Worm (Caenorhabditis elegans) whole organism, late embryonic: ENCODE measurements around the gene col-165.

ENCODE experiments used
- C08G9.2 ChIP-seq: sonication (generic microtip); optimal IDR thresholded peaks from 2 replicates; lab custom pipeline; 2016; ENCODE audit warnings: mild to moderate bottlenecking, missing genetic modification characterization, moderate library complexity, missing compliant biosample characterization
- C38D4.7 ChIP-seq: fragments of 200-800 bp; sonication (Bioruptor generic); optimal IDR thresholded peaks from 2 replicates; lab custom pipeline; 2018; ENCODE audit warnings: mild to moderate bottlenecking, missing genetic modification characterization, moderate library complexity, missing compliant biosample characterization
- F13H6.1 ChIP-seq: sonication (generic microtip); optimal IDR thresholded peaks from 2 replicates; lab custom pipeline; 2016; ENCODE audit warnings: missing genetic modification characterization, missing compliant biosample characterization
- K02D7.2 ChIP-seq: sonication (generic microtip); optimal IDR thresholded peaks from 2 replicates; lab custom pipeline; 2017; ENCODE audit warnings: mild to moderate bottlenecking, missing genetic modification characterization, missing compliant biosample characterization
- K09A11.1 ChIP-seq: sonication (generic microtip); optimal IDR thresholded peaks from 2 replicates; lab custom pipeline; 2017; ENCODE audit warnings: antibody characterized with exemption, mild to moderate bottlenecking, missing genetic modification characterization, missing compliant biosample characterization; ENCODE audit not compliant: insufficient read depth
- T23F11.4 ChIP-seq: fragments of 200-800 bp; sonication (Bioruptor generic); optimal IDR thresholded peaks from 2 replicates; lab custom pipeline; 2018; ENCODE audit warnings: mild to moderate bottlenecking, missing genetic modification characterization, missing compliant biosample characterization
- Y22D7AL.16 ChIP-seq: sonication (generic microtip); optimal IDR thresholded peaks from 2 replicates; lab custom pipeline; 2016; ENCODE audit warnings: missing genetic modification characterization, missing compliant biosample characterization
- ahr-1 ChIP-seq: sonication (generic microtip); optimal IDR thresholded peaks from 2 replicates; lab custom pipeline; 2016; ENCODE audit warnings: missing genetic modification characterization, missing compliant biosample characterization
- ceh-2 ChIP-seq: sonication (generic microtip); optimal IDR thresholded peaks from 2 replicates; lab custom pipeline; 2016; ENCODE audit warnings: missing genotype, missing genetic modification characterization, missing compliant biosample characterization
- ceh-22 ChIP-seq: sonication (generic microtip); optimal IDR thresholded peaks from 2 replicates; lab custom pipeline; 2017; ENCODE audit warnings: missing biosample characterization, missing genetic modification characterization
- ceh-31 ChIP-seq: sonication (generic microtip); optimal IDR thresholded peaks from 2 replicates; lab custom pipeline; 2016; ENCODE audit warnings: missing genetic modification characterization, missing compliant biosample characterization
- ceh-48 ChIP-seq: sonication (generic microtip); optimal IDR thresholded peaks from 2 replicates; lab custom pipeline; 2016; ENCODE audit warnings: missing genetic modification characterization, inconsistent platforms, missing compliant biosample characterization
- ceh-9 ChIP-seq: sonication (generic microtip); optimal IDR thresholded peaks from 2 replicates; lab custom pipeline; 2016; ENCODE audit warnings: mild to moderate bottlenecking, missing genetic modification characterization, inconsistent platforms, missing compliant biosample characterization
- che-1 ChIP-seq: sonication (generic microtip); optimal IDR thresholded peaks from 2 replicates; lab custom pipeline; 2016; ENCODE audit warnings: mild to moderate bottlenecking, missing genetic modification characterization, missing compliant biosample characterization
- elt-2 ChIP-seq: sonication (generic microtip); optimal IDR thresholded peaks from 2 replicates; lab custom pipeline; 2016; ENCODE audit warnings: missing genetic modification reagents, missing genetic modification characterization, missing compliant biosample characterization
- elt-4 ChIP-seq: sonication (generic microtip); optimal IDR thresholded peaks from 2 replicates; lab custom pipeline; 2016; ENCODE audit warnings: missing genetic modification characterization, missing compliant biosample characterization
- ets-4 ChIP-seq: sonication (generic microtip); optimal IDR thresholded peaks from 2 replicates; lab custom pipeline; 2016; ENCODE audit warnings: missing genetic modification characterization, missing compliant biosample characterization
- eyg-1 ChIP-seq: sonication (generic microtip); optimal IDR thresholded peaks from 2 replicates; lab custom pipeline; 2016; ENCODE audit warnings: missing genotype, missing genetic modification characterization, missing compliant biosample characterization
- fax-1 ChIP-seq: sonication (generic microtip); optimal IDR thresholded peaks from 2 replicates; lab custom pipeline; 2016; ENCODE audit warnings: missing genotype, missing genetic modification characterization, missing compliant biosample characterization
- fkh-10 ChIP-seq: fragments of 150-350 bp; optimal IDR thresholded peaks from 2 replicates; lab custom pipeline; 2014; ENCODE audit warnings: missing biosample characterization, missing genetic modification reagents, missing genetic modification characterization
- fkh-6 ChIP-seq: sonication (generic microtip); optimal IDR thresholded peaks from 2 replicates; lab custom pipeline; 2016; ENCODE audit warnings: missing genetic modification characterization, missing compliant biosample characterization
- gmeb-2 ChIP-seq: sonication (generic microtip); optimal IDR thresholded peaks from 2 replicates; lab custom pipeline; 2016; ENCODE audit warnings: missing genetic modification characterization, inconsistent platforms, missing compliant biosample characterization
- hlh-13 ChIP-seq: fragments of 200-800 bp; sonication (Bioruptor generic); optimal IDR thresholded peaks from 2 replicates; lab custom pipeline; 2018; ENCODE audit warnings: mild to moderate bottlenecking, missing genetic modification characterization, missing compliant biosample characterization
- hlh-15 ChIP-seq: sonication (generic microtip); optimal IDR thresholded peaks from 2 replicates; lab custom pipeline; 2016; ENCODE audit warnings: missing genetic modification characterization, missing compliant biosample characterization
- hlh-30 ChIP-seq: sonication (generic microtip); optimal IDR thresholded peaks from 2 replicates; lab custom pipeline; 2017; ENCODE audit warnings: antibody characterized with exemption, missing genetic modification characterization, missing compliant biosample characterization; ENCODE audit not compliant: insufficient read depth
- hlh-6 ChIP-seq: sonication (generic microtip); optimal IDR thresholded peaks from 2 replicates; lab custom pipeline; 2016; ENCODE audit warnings: missing genotype, missing genetic modification characterization, missing compliant biosample characterization
- hlh-8 ChIP-seq: sonication (generic microtip); optimal IDR thresholded peaks from 2 replicates; lab custom pipeline; 2016; ENCODE audit warnings: missing genotype, missing genetic modification characterization, missing compliant biosample characterization
- madf-2 ChIP-seq: sonication (generic microtip); optimal IDR thresholded peaks from 2 replicates; lab custom pipeline; 2017; ENCODE audit warnings: missing genetic modification characterization, missing compliant biosample characterization
- mec-3 ChIP-seq: sonication (generic microtip); optimal IDR thresholded peaks from 2 replicates; lab custom pipeline; 2016; ENCODE audit warnings: borderline replicate concordance, missing genetic modification characterization, missing compliant biosample characterization
- nhr-232 ChIP-seq: sonication (generic microtip); optimal IDR thresholded peaks from 2 replicates; lab custom pipeline; 2016; ENCODE audit warnings: missing genetic modification characterization, missing compliant biosample characterization
- npax-4 ChIP-seq: sonication (generic microtip); optimal IDR thresholded peaks from 2 replicates; lab custom pipeline; 2016; ENCODE audit warnings: missing genetic modification characterization, missing compliant biosample characterization
- pag-3 ChIP-seq: sonication (generic microtip); optimal IDR thresholded peaks from 2 replicates; lab custom pipeline; 2016; ENCODE audit warnings: missing compliant biosample characterization, missing genetic modification characterization, borderline replicate concordance
- pha-2 ChIP-seq: sonication (generic microtip); optimal IDR thresholded peaks from 2 replicates; lab custom pipeline; 2017; ENCODE audit warnings: mild to moderate bottlenecking, missing genetic modification characterization, missing compliant biosample characterization
- pros-1 ChIP-seq: fragments of 150-350 bp; optimal IDR thresholded peaks from 2 replicates; lab custom pipeline; 2014; ENCODE audit warnings: missing biosample characterization, missing genetic modification reagents, missing genetic modification characterization
- rnt-1 ChIP-seq: sonication (generic microtip); optimal IDR thresholded peaks from 2 replicates; lab custom pipeline; 2016; ENCODE audit warnings: missing genetic modification characterization, missing compliant biosample characterization
- sox-2 ChIP-seq: fragments of 200-800 bp; sonication (Bioruptor generic); IDR thresholded peaks from 2 replicates; pipeline ENCODE4 v1.3.6; 2022; ENCODE audit warnings: missing genetic modification reagents, missing genetic modification characterization, missing compliant biosample characterization
- syd-9 ChIP-seq: sonication (generic microtip); optimal IDR thresholded peaks from 2 replicates; lab custom pipeline; 2016; ENCODE audit warnings: mild to moderate bottlenecking, missing genetic modification characterization, moderate library complexity, missing compliant biosample characterization
- tbx-2 ChIP-seq: sonication (generic microtip); optimal IDR thresholded peaks from 2 replicates; lab custom pipeline; 2016; ENCODE audit warnings: missing genetic modification characterization, missing compliant biosample characterization
- tbx-7 ChIP-seq: sonication (generic microtip); optimal IDR thresholded peaks from 2 replicates; lab custom pipeline; 2016; ENCODE audit warnings: missing genotype, missing genetic modification characterization, missing compliant biosample characterization
- ttx-3 ChIP-seq: sonication (generic microtip); optimal IDR thresholded peaks from 2 replicates; lab custom pipeline; 2016; ENCODE audit warnings: missing genetic modification reagents, missing genetic modification characterization, missing compliant biosample characterization
- unc-3 ChIP-seq, 2 experiments: fragments of 200-800 bp in 1 of 2; sonication (Bioruptor generic) in 1 of 2; sonication (generic microtip) in 1 of 2; conservative IDR thresholded peaks in 1 of 2; optimal IDR thresholded peaks in 1 of 2; 2 replicates each; pipeline versions ENCODE4 v1.3.6 to Lab custom; 2016 to 2022; ENCODE audit warnings: missing compliant biosample characterization in 2 of 2, missing genetic modification characterization in 2 of 2, missing genetic modification reagents in 1 of 2
- unc-42 ChIP-seq: sonication (generic microtip); optimal IDR thresholded peaks from 2 replicates; lab custom pipeline; 2016; ENCODE audit warnings: missing genotype, missing genetic modification characterization, missing compliant biosample characterization
- unc-55 ChIP-seq: sonication (generic microtip); optimal IDR thresholded peaks from 2 replicates; lab custom pipeline; 2017; ENCODE audit warnings: missing biosample characterization, missing genetic modification reagents, missing genetic modification characterization
- zip-5 ChIP-seq: sonication (generic microtip); optimal IDR thresholded peaks from 2 replicates; lab custom pipeline; 2016; ENCODE audit warnings: missing genetic modification characterization, missing compliant biosample characterization

col-165 gene

ce11 chrX:4388834-4389409 lies 35.5 kb downstream of the col-165 start, which contains the start of gene dpy-23 (continued):
- TF ChIP-seq npax-4 (tag; lab: Kevin White, UChicago) = no peak
- TF ChIP-seq ttx-3 (tag; lab: Kevin White, UChicago) = no peak
- TF ChIP-seq fkh-10 (GFP tag; lab: Kevin White, UChicago) = no peak
- TF ChIP-seq che-1 = peak; percentile 3
- TF ChIP-seq tbx-7 (tag; lab: Kevin White, UChicago) = no peak
- peak; percentile 40 for TF ChIP-seq hlh-8 (tag; lab: Kevin White, UChicago)
- TF ChIP-seq mec-3 = no peak
- TF ChIP-seq unc-3 (GFP tag; conservative IDR thresholded peaks at IDR 0.05; lab: Robert Waterston, UW) = no peak
- TF ChIP-seq unc-3 (tag; optimal IDR thresholded peaks at IDR 0.05; lab: Kevin White, UChicago) = peak; percentile 7
- no peak for TF ChIP-seq pha-2 (tag; lab: Kevin White, UChicago)
- TF ChIP-seq ahr-1 (tag; lab: Kevin White, UChicago) = no peak
- peak; percentile 93 for TF ChIP-seq ceh-31
- TF ChIP-seq hlh-30 = peak; percentile 93
- no peak for TF ChIP-seq fkh-6 (tag; lab: Kevin White, UChicago)
- no peak for TF ChIP-seq pag-3 (tag; lab: Kevin White, UChicago)
- TF ChIP-seq syd-9 (tag; lab: Kevin White, UChicago) = peak; percentile 66

ce11 chrX:4391680-4392079 lies 38.3 kb downstream of the col-165 start:
- TF ChIP-seq gmeb-2 (no peak), ceh-2 (tag; lab: Kevin White, UChicago) (no peak), fax-1 (tag; lab: Kevin White, UChicago) (no peak), C08G9.2 (tag; lab: Kevin White, UChicago) (no peak), unc-42 (tag; lab: Kevin White, UChicago) (no peak), ceh-22 (tag; lab: Kevin White, UChicago) (no peak), eyg-1 (tag; lab: Kevin White, UChicago) (no peak), hlh-8 (tag; lab: Kevin White, UChicago) (no peak), pha-2 (tag; lab: Kevin White, UChicago) (no peak), ets-4 (tag; lab: Kevin White, UChicago) (no peak), K09A11.1 (tag; lab: Kevin White, UChicago) (no peak), nhr-232 (tag; lab: Kevin White, UChicago) (no peak), tbx-2 (tag; lab: Kevin White, UChicago) (no peak), unc-55 (GFP tag; lab: Kevin White, UChicago) (no peak), hlh-30 (no peak), F13H6.1 (tag; lab: Kevin White, UChicago) (no peak), ceh-9 (tag; lab: Kevin White, UChicago) (no peak), hlh-13 (GFP tag; lab: Kevin White, UChicago) (no peak)

DNA sequence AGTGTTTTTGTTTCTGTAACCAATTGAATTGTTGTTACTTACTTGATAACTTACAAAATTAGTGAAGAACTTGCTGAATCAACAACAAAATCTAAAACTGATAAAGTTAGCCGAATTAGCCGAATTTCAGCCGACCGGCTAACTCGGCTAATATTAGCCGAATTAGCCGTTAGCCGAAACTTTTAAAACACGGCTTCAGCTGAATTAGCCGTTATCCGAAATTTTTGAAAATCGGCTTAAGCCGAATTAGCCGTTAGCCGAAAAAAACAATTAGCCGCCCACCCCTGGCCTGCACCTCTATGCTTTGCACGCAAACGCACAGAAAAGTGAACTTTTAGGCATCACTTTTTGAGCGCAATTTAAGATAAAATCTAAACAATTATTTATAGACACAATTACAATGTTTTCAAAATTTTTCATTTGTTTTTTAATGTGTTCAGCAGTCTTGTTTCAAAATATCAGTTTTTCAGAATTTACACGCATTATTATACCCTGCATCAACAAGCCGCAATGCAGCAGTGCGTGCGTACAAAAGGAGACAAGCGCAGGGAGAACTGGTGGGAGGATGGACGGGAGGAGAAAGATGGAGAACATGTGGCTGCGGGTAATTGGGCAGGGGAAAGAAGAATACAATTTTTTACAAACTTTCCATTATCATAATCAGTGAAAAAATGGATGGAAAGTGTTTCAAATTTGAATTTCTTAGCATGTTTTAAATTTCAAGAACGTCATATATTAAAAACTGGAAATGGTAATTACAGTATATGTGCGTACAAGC lies 41.8 kb downstream of the col-165 start:
- no peak for TF ChIP-seq pros-1
- no peak for TF ChIP-seq tbx-7 (tag; lab: Kevin White, UChicago)
- no peak for TF ChIP-seq gmeb-2
- TF ChIP-seq ceh-22 (tag; lab: Kevin White, UChicago) = no peak
- TF ChIP-seq che-1 = no peak
- TF ChIP-seq ceh-9 (tag; lab: Kevin White, UChicago) = no peak
- TF ChIP-seq mec-3 = no peak
- TF ChIP-seq madf-2 (tag; lab: Kevin White, UChicago) = no peak
- no peak for TF ChIP-seq npax-4 (tag; lab: Kevin White, UChicago)
- TF ChIP-seq hlh-6 (tag; lab: Kevin White, UChicago) = no peak
- no peak for TF ChIP-seq nhr-232 (tag; lab: Kevin White, UChicago)
- TF ChIP-seq C38D4.7 (GFP tag; lab: Kevin White, UChicago) = no peak
- TF ChIP-seq hlh-8 (tag; lab: Kevin White, UChicago) = no peak
- TF ChIP-seq ceh-48 (tag; lab: Kevin White, UChicago) = no peak
- TF ChIP-seq fkh-10 (GFP tag; lab: Kevin White, UChicago) = no peak
- no peak for TF ChIP-seq elt-2
- TF ChIP-seq hlh-15 (tag; lab: Kevin White, UChicago) = no peak
- no peak for TF ChIP-seq T23F11.4 (GFP tag; lab: Kevin White, UChicago)
- no peak for TF ChIP-seq rnt-1
- TF ChIP-seq zip-5 = no peak
- TF ChIP-seq sox-2 (GFP tag; lab: Robert Waterston, UW) = peak; percentile 37
- no peak for TF ChIP-seq C08G9.2 (tag; lab: Kevin White, UChicago)
- no peak for TF ChIP-seq hlh-30
- TF ChIP-seq elt-4 (tag; lab: Kevin White, UChicago) = no peak
- no peak for TF ChIP-seq Y22D7AL.16 (tag; lab: Kevin White, UChicago)
- no peak for TF ChIP-seq fax-1 (tag; lab: Kevin White, UChicago)
- no peak for TF ChIP-seq K02D7.2
